Fruit fly (Drosophila melanogaster): ENCODE data around the gene CheB38c.

Gene CheB38c

dm6 chr2L:20796758-20797514 lies 23.7 kb downstream of the CheB38c start, which contains the start of gene vari:
vari (minus strand) TSS chr2L:20797042.
- TF ChIP-seq CG4496 (GFP tag; IDR thresholded peaks at IDR 0.05) (peak; percentile 0; the same call in 1 of the 3 replicates), CG15710 (tag; optimal IDR thresholded peaks at IDR 0.05) (no peak), CG32121 (GFP tag; IDR thresholded peaks at IDR 0.05) (no peak), EcR (GFP tag; optimal IDR thresholded peaks at IDR 0.05) (peak; percentile 4), Ets98B (GFP tag; IDR thresholded peaks at IDR 0.05) (peak; percentile 20; the same call in 1 of the 2 replicates)

dm6 chr2L:20795774-20796173 lies 24.9 kb downstream of the CheB38c start:
- TF ChIP-seq CG9948 (tag; optimal IDR thresholded peaks at IDR 0.05) (no peak), CG13204 (GFP tag; optimal IDR thresholded peaks at IDR 0.05) (no peak), CG4496 (GFP tag; IDR thresholded peaks at IDR 0.05) (no peak), EcR (GFP tag; optimal IDR thresholded peaks at IDR 0.05) (no peak), CG32121 (GFP tag; IDR thresholded peaks at IDR 0.05) (no peak), CG12605 (GFP tag; IDR thresholded peaks at IDR 0.05) (no peak), CG17806 (tag; optimal IDR thresholded peaks at IDR 0.05) (no peak), CG10348 (GFP tag; IDR thresholded peaks at IDR 0.05) (no peak), CG8159 (tag; optimal IDR thresholded peaks at IDR 0.05) (no peak), Pif1A (GFP tag; optimal IDR thresholded peaks at IDR 0.05) (no peak), CG15710 (tag; optimal IDR thresholded peaks at IDR 0.05) (no peak), CG8301 (tag; optimal IDR thresholded peaks at IDR 0.05) (no peak), fd96Ca (GFP tag; IDR thresholded peaks at IDR 0.05) (no peak), CG14655 (GFP tag; optimal IDR thresholded peaks at IDR 0.05) (no peak), rn (GFP tag; IDR thresholded peaks at IDR 0.05) (no peak), Pif1B (GFP tag; optimal IDR thresholded peaks at IDR 0.05) (no peak), Ets98B (GFP tag; IDR thresholded peaks at IDR 0.05) (no peak)

DNA sequence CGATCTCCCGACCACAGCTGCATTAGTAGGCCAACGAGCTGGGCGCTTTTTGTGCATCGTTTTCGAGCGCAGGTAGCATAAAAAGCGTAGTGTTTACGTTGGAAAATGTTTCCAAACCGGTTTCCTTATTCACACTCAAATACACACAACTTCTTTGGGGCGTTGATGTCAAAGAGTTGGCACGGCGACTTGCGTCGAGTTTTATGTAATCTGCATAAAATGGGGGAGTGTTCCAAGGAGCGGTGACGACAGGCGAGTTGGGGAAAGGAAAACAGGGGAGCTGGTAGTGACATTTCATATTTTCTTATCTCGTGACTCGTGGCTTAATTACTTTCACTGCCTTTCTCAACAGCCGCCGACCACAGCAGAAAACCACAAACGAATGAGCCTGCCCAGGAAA lies 26.0 kb downstream of the CheB38c start:
- TF ChIP-seq CG10348 (GFP tag; IDR thresholded peaks at IDR 0.05): no peak
- no peak for TF ChIP-seq Pif1A (GFP tag; optimal IDR thresholded peaks at IDR 0.05)
- TF ChIP-seq CG14655 (GFP tag; optimal IDR thresholded peaks at IDR 0.05): no peak
- no peak for TF ChIP-seq CG34367 (tag; optimal IDR thresholded peaks at IDR 0.05)
- no peak for TF ChIP-seq CG17806 (tag; optimal IDR thresholded peaks at IDR 0.05)
- no peak for TF ChIP-seq Snoo (tag; optimal IDR thresholded peaks at IDR 0.05)
- no peak for TF ChIP-seq CG8159 (tag; optimal IDR thresholded peaks at IDR 0.05)
- peak; percentile 78 for TF ChIP-seq CG4496 (GFP tag; IDR thresholded peaks at IDR 0.05)
- no peak for TF ChIP-seq D1 (tag; optimal IDR thresholded peaks at IDR 0.05)

DNA sequence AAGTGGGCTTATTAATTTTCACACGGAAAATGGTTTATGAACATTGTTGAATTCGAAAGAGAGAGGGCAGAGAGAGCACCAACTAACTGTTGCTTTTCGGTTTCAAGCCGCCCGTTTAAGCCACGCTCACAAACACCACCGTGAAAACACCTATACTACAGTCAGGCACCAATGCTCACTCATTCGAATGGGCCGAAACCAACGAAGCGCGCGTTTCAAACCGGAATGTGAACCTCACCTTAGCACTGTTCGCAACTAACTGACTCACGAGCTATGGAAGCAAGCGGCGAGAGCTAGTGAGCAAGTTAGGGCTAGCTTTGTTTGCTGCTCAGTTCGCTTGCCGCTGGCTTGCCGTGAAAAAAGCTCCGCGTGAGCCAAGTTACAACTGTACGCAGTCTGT lies 26.8 kb downstream of the CheB38c start:
- TF ChIP-seq CG15710 (tag; optimal IDR thresholded peaks at IDR 0.05) (no peak), CG4496 (GFP tag; IDR thresholded peaks at IDR 0.05) (peak; percentile 56; the same call in 1 of the 3 replicates), CG9948 (tag; optimal IDR thresholded peaks at IDR 0.05) (no peak), gl (tag; optimal IDR thresholded peaks at IDR 0.05) (no peak), EcR (GFP tag; optimal IDR thresholded peaks at IDR 0.05) (no peak), CG34367 (tag; optimal IDR thresholded peaks at IDR 0.05) (no peak), CG14655 (GFP tag; optimal IDR thresholded peaks at IDR 0.05) (no peak), Pif1A (GFP tag; optimal IDR thresholded peaks at IDR 0.05) (peak; percentile 6), Ets98B (GFP tag; IDR thresholded peaks at IDR 0.05) (peak; percentile 56; the same call in 1 of the 2 replicates), CG13204 (GFP tag; optimal IDR thresholded peaks at IDR 0.05) (no peak), CG32121 (GFP tag; IDR thresholded peaks at IDR 0.05) (no peak), CG12605 (GFP tag; IDR thresholded peaks at IDR 0.05) (peak; percentile 35), D1 (tag; optimal IDR thresholded peaks at IDR 0.05) (no peak), Pif1B (GFP tag; optimal IDR thresholded peaks at IDR 0.05) (no peak), CG8159 (tag; optimal IDR thresholded peaks at IDR 0.05) (no peak), CG8301 (tag; optimal IDR thresholded peaks at IDR 0.05) (no peak), rn (GFP tag; IDR thresholded peaks at IDR 0.05) (no peak), Snoo (tag; optimal IDR thresholded peaks at IDR 0.05) (peak; percentile 36), fd96Ca (GFP tag; IDR thresholded peaks at IDR 0.05) (no peak), CG17806 (tag; optimal IDR thresholded peaks at IDR 0.05) (no peak)

- no peak for TF ChIP-seq Pif1B (GFP tag; optimal IDR thresholded peaks at IDR 0.05)
- TF ChIP-seq CG4496 (GFP tag; IDR thresholded peaks at IDR 0.05): no peak
- no peak for TF ChIP-seq fd96Ca (GFP tag; IDR thresholded peaks at IDR 0.05)
- TF ChIP-seq gl (tag; optimal IDR thresholded peaks at IDR 0.05): no peak
- TF ChIP-seq CG10348 (GFP tag; IDR thresholded peaks at IDR 0.05): no peak
- no peak for TF ChIP-seq CG8159 (tag; optimal IDR thresholded peaks at IDR 0.05)
- TF ChIP-seq CG15710 (tag; optimal IDR thresholded peaks at IDR 0.05): no peak
- no peak for TF ChIP-seq CG14655 (GFP tag; optimal IDR thresholded peaks at IDR 0.05)
- TF ChIP-seq CG9948 (tag; optimal IDR thresholded peaks at IDR 0.05): no peak
- no peak for TF ChIP-seq Pif1A (GFP tag; optimal IDR thresholded peaks at IDR 0.05)
- TF ChIP-seq D1 (tag; optimal IDR thresholded peaks at IDR 0.05): no peak
Observed at dm6 chr2L:20792988-20793544, 27.6 kb downstream of the CheB38c start.

DNA sequence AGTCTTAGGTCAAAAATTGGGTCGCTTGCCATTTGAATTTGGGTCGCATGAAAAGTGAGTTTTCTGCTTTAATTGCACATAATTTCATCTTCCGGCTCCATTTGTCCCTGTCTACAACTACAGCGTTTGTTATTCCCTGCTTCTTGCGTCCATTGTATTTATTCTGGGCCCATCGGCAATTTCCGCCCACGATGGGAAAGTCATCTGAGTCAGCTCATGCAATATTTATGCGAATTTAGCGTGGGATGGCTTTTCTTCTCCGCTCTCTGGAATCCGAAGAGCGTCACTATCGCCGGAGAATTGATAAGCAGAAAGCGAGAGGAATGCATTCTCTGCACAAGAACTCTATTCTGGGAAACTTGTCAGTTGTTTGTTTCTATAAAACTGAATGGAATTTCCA lies 28.1 kb downstream of the CheB38c start:
- no peak for TF ChIP-seq CG9948 (tag; optimal IDR thresholded peaks at IDR 0.05)
- no peak for TF ChIP-seq CG8301 (tag; optimal IDR thresholded peaks at IDR 0.05)
- TF ChIP-seq rn (GFP tag; IDR thresholded peaks at IDR 0.05): no peak
- TF ChIP-seq Ets98B (GFP tag; IDR thresholded peaks at IDR 0.05): no peak
